Worm (Caenorhabditis elegans) whole organism, mixed stage, embryonic: Measurements from ENCODE around the gene btb-17.

Experiments used
- blmp-1 ChIP-seq: fragments of 150-350 bp; optimal IDR thresholded peaks from 2 replicates; lab custom pipeline; 2014; ENCODE audit warnings: missing biosample characterization, missing genetic modification characterization
- ceh-83 ChIP-seq: fragments of 200-800 bp; sonication (Bioruptor generic); optimal IDR thresholded peaks from 2 replicates; lab custom pipeline; 2018; ENCODE audit warnings: mild to moderate bottlenecking, missing genetic modification characterization, missing compliant biosample characterization
- cnd-1 ChIP-seq: fragments of 200-800 bp; sonication (Bioruptor generic); optimal IDR thresholded peaks from 2 replicates; lab custom pipeline; 2018; ENCODE audit warnings: mild to moderate bottlenecking, missing genetic modification characterization, missing compliant biosample characterization
- lin-13 ChIP-seq: fragments of 150-350 bp; optimal IDR thresholded peaks from 2 replicates; lab custom pipeline; 2014; ENCODE audit warnings: missing biosample characterization, missing genetic modification characterization
- mls-2 ChIP-seq: sonication (generic microtip); optimal IDR thresholded peaks from 2 replicates; lab custom pipeline; 2016; ENCODE audit warnings: mild to moderate bottlenecking, missing genetic modification characterization, moderate library complexity, missing compliant biosample characterization
- nhr-237 ChIP-seq: fragments of 150-350 bp; optimal IDR thresholded peaks from 2 replicates; lab custom pipeline; 2014; ENCODE audit warnings: missing biosample characterization, missing genetic modification characterization
- nhr-76 ChIP-seq: sonication (generic microtip); optimal IDR thresholded peaks from 2 replicates; lab custom pipeline; 2017; ENCODE audit warnings: missing biosample characterization, missing genetic modification characterization
- pha-4 ChIP-seq: fragments of 150-350 bp; optimal IDR thresholded peaks from 2 replicates; lab custom pipeline; 2018; ENCODE audit warnings: missing biosample characterization, missing genetic modification reagents, missing genetic modification characterization
- snpc-4 ChIP-seq: fragments of 150-350 bp; optimal IDR thresholded peaks from 2 replicates; lab custom pipeline; 2014; ENCODE audit warnings: missing biosample characterization, missing genetic modification characterization
- sptf-1 ChIP-seq: sonication (generic microtip); optimal IDR thresholded peaks from 2 replicates; lab custom pipeline; 2017; ENCODE audit warnings: mild to moderate bottlenecking, missing genetic modification characterization, moderate library complexity, missing compliant biosample characterization
- unc-120 ChIP-seq: sonication (generic microtip); optimal IDR thresholded peaks from 2 replicates; lab custom pipeline; 2017; ENCODE audit warnings: missing genetic modification characterization, missing compliant biosample characterization; ENCODE audit not compliant: poor library complexity, severe bottlenecking
- unc-62 ChIP-seq: fragments of 150-350 bp; optimal IDR thresholded peaks from 2 replicates; lab custom pipeline; 2014; ENCODE audit warnings: missing biosample characterization, missing genetic modification reagents, missing genetic modification characterization

- TF ChIP-seq unc-120 (no peak), unc-62 (no peak), nhr-76 (tag; lab: Kevin White, UChicago) (no peak), sptf-1 (tag; lab: Kevin White, UChicago) (no peak), pha-4 (tag; lab: Kevin White, UChicago) (no peak), snpc-4 (tag; lab: Kevin White, UChicago) (no peak), lin-13 (tag; lab: Kevin White, UChicago) (no peak), cnd-1 (tag; lab: Kevin White, UChicago) (no peak), mls-2 (tag; lab: Kevin White, UChicago) (no peak), nhr-237 (tag; lab: Kevin White, UChicago) (no peak), ceh-83 (GFP tag; lab: Kevin White, UChicago) (no peak), blmp-1 (tag; lab: Kevin White, UChicago) (no peak)
These were observed 47.0 kb upstream of the btb-17 start, which contains the start of the genes fbxc-50 and C17F4.2 for ce11 chrII:3248043-3248718.
